Worm (Caenorhabditis elegans) whole organism, young adult: ENCODE measurements around the gene C17G1.2.

Experiments used
- F10E7.11 ChIP-seq: sonication (generic microtip); optimal IDR thresholded peaks from 2 replicates; lab custom pipeline; 2017; ENCODE audit warnings: mild to moderate bottlenecking, missing genetic modification characterization, moderate library complexity, missing compliant biosample characterization
- F22D6.2 ChIP-seq: sonication (generic microtip); optimal IDR thresholded peaks from 2 replicates; lab custom pipeline; 2016; ENCODE audit warnings: mild to moderate bottlenecking, missing genetic modification characterization, missing compliant biosample characterization
- F33H1.4 ChIP-seq: fragments of 200-800 bp; sonication (Bioruptor generic); IDR thresholded peaks from 2 replicates; pipeline ENCODE4 v1.3.6; 2022; ENCODE audit warnings: missing genetic modification reagents, missing genetic modification characterization, missing compliant biosample characterization
- F49E8.2 ChIP-seq: sonication (generic microtip); optimal IDR thresholded peaks from 3 replicates; lab custom pipeline; 2017; ENCODE audit warnings: missing genetic modification characterization, mild to moderate bottlenecking, missing compliant biosample characterization, antibody characterized with exemption, moderate library complexity; ENCODE audit not compliant: insufficient read depth
- F55B11.4 ChIP-seq: sonication (generic microtip); optimal IDR thresholded peaks from 2 replicates; lab custom pipeline; 2016; ENCODE audit warnings: missing compliant biosample characterization, missing genetic modification characterization, borderline replicate concordance; ENCODE audit not compliant: insufficient read depth
- K11D2.4 ChIP-seq: fragments of 200-800 bp; sonication (Bioruptor generic); IDR thresholded peaks from 2 replicates; pipeline ENCODE4 v1.3.6; 2022; ENCODE audit warnings: missing genetic modification reagents, missing genetic modification characterization, missing compliant biosample characterization
- Y53F4B.3 ChIP-seq: fragments of 200-800 bp; sonication (Bioruptor generic); IDR thresholded peaks from 2 replicates; pipeline ENCODE4 v1.3.6; 2022; ENCODE audit warnings: missing genetic modification reagents, missing genetic modification characterization, missing compliant biosample characterization
- Y53G8AR.9 ChIP-seq: fragments of 200-800 bp; sonication (Bioruptor generic); conservative IDR thresholded peaks from 2 replicates; pipeline ENCODE4 v1.3.6; 2022; ENCODE audit warnings: missing genetic modification reagents, missing genetic modification characterization, missing compliant biosample characterization
- Y79H2A.3 ChIP-seq: fragments of 200-800 bp; sonication (Bioruptor generic); conservative IDR thresholded peaks from 2 replicates; pipeline ENCODE4 v1.3.6; 2022; ENCODE audit warnings: missing genetic modification reagents, missing genetic modification characterization, missing compliant biosample characterization
- Y95B8A.8 ChIP-seq: fragments of 200-800 bp; sonication (Bioruptor generic); IDR thresholded peaks from 2 replicates; pipeline ENCODE4 v1.3.6; 2022; ENCODE audit warnings: missing genetic modification reagents, missing genetic modification characterization, missing compliant biosample characterization
- aptf-3 ChIP-seq: fragments of 200-800 bp; sonication (Bioruptor generic); IDR thresholded peaks from 2 replicates; pipeline ENCODE4 v1.3.6; 2022; ENCODE audit warnings: missing genetic modification characterization, missing compliant biosample characterization
- attf-3 ChIP-seq: fragments of 200-800 bp; sonication (Bioruptor generic); conservative IDR thresholded peaks from 2 replicates; pipeline ENCODE4 v1.3.6; 2022; ENCODE audit warnings: missing genetic modification reagents, missing genetic modification characterization, missing compliant biosample characterization
- attf-5 ChIP-seq: fragments of 200-800 bp; sonication (Bioruptor generic); optimal IDR thresholded peaks from 2 replicates; lab custom pipeline; 2018; ENCODE audit warnings: mild to moderate bottlenecking, missing genetic modification characterization, missing compliant biosample characterization
- bed-1 ChIP-seq: fragments of 200-800 bp; sonication (Bioruptor generic); IDR thresholded peaks from 2 replicates; pipeline ENCODE4 v1.3.6; 2022; ENCODE audit warnings: missing genetic modification reagents, missing genetic modification characterization, missing compliant biosample characterization
- bed-2 ChIP-seq: fragments of 200-800 bp; sonication (Bioruptor generic); IDR thresholded peaks from 2 replicates; pipeline ENCODE4 v1.3.6; 2022; ENCODE audit warnings: missing genetic modification reagents, missing genetic modification characterization, missing compliant biosample characterization
- cebp-1 ChIP-seq, 2 experiments: fragments of 200-800 bp in 1 of 2; sonication (Bioruptor generic) in 1 of 2; sonication (generic microtip) in 1 of 2; IDR thresholded peaks in 1 of 2; optimal IDR thresholded peaks in 1 of 2; 2 replicates each; pipeline versions ENCODE4 v1.3.6 to Lab custom; 2017 to 2022; ENCODE audit warnings: missing compliant biosample characterization in 2 of 2, missing genetic modification characterization in 2 of 2, mild to moderate bottlenecking in 1 of 2, missing genetic modification reagents in 1 of 2, moderate library complexity in 1 of 2
- ceh-100 ChIP-seq: fragments of 200-800 bp; sonication (Bioruptor generic); IDR thresholded peaks from 2 replicates; pipeline ENCODE4 v1.3.6; 2022; ENCODE audit warnings: missing genetic modification reagents, missing genetic modification characterization, missing compliant biosample characterization
- ceh-40 ChIP-seq: fragments of 200-800 bp; sonication (Bioruptor generic); IDR thresholded peaks from 2 replicates; pipeline ENCODE4 v1.3.6; 2022; ENCODE audit warnings: missing genetic modification characterization, missing compliant biosample characterization
- die-1 ChIP-seq: sonication (generic microtip); optimal IDR thresholded peaks from 2 replicates; lab custom pipeline; 2016; ENCODE audit warnings: missing genotype, mild to moderate bottlenecking, missing genetic modification characterization, missing compliant biosample characterization
- efl-1 ChIP-seq: fragments of 150-350 bp; optimal IDR thresholded peaks from 2 replicates; lab custom pipeline; 2014; ENCODE audit warnings: missing biosample characterization, missing genetic modification reagents, missing genetic modification characterization
- egl-18 ChIP-seq: fragments of 200-800 bp; sonication (Bioruptor generic); IDR thresholded peaks from 2 replicates; pipeline ENCODE4 v1.3.6; 2022; ENCODE audit warnings: missing genetic modification reagents, missing genetic modification characterization, missing compliant biosample characterization
- ekl-4 ChIP-seq: fragments of 200-800 bp; sonication (Bioruptor generic); IDR thresholded peaks from 2 replicates; pipeline ENCODE4 v1.3.6; 2022; ENCODE audit warnings: missing genetic modification reagents, missing genetic modification characterization, missing compliant biosample characterization
- hlh-12 ChIP-seq: sonication (generic microtip); optimal IDR thresholded peaks from 2 replicates; lab custom pipeline; 2016; ENCODE audit warnings: missing genetic modification characterization, missing compliant biosample characterization
- hlh-26 ChIP-seq: fragments of 200-800 bp; sonication (Bioruptor generic); conservative IDR thresholded peaks from 2 replicates; pipeline ENCODE4 v1.3.6; 2022; ENCODE audit warnings: missing genetic modification reagents, missing genetic modification characterization, missing compliant biosample characterization
- hmg-20 ChIP-seq: fragments of 200-800 bp; sonication (Bioruptor generic); IDR thresholded peaks from 2 replicates; pipeline ENCODE4 v1.3.6; 2022; ENCODE audit warnings: missing genetic modification reagents, missing genetic modification characterization, missing compliant biosample characterization
- hsf-1 ChIP-seq: fragments of 200-800 bp; sonication (Bioruptor generic); IDR thresholded peaks from 2 replicates; pipeline ENCODE4 v1.3.6; 2022; ENCODE audit warnings: missing genetic modification reagents, missing genetic modification characterization, missing compliant biosample characterization
- lin-26 ChIP-seq: fragments of 200-800 bp; sonication (Bioruptor generic); IDR thresholded peaks from 2 replicates; pipeline ENCODE4 v1.3.6; 2022; ENCODE audit warnings: missing genetic modification reagents, missing genetic modification characterization, missing compliant biosample characterization
- lin-35 ChIP-seq, 3 experiments: fragments of 150-350 bp in 2 of 3; sonication (generic microtip) in 1 of 3; optimal IDR thresholded peaks; 2 replicates each; lab custom pipeline; 2014 to 2018; ENCODE audit warnings: missing biosample characterization in 3 of 3, missing genetic modification characterization in 3 of 3, missing genetic modification reagents in 3 of 3
- lir-1 ChIP-seq: fragments of 200-800 bp; sonication (Bioruptor generic); conservative IDR thresholded peaks from 2 replicates; pipeline ENCODE4 v1.3.6; 2022; ENCODE audit warnings: missing genetic modification reagents, missing genetic modification characterization, missing compliant biosample characterization
- lsl-1 ChIP-seq: fragments of 200-800 bp; sonication (Bioruptor generic); optimal IDR thresholded peaks from 2 replicates; lab custom pipeline; 2018; ENCODE audit warnings: mild to moderate bottlenecking, missing genetic modification characterization, moderate library complexity, missing compliant biosample characterization
- madf-10 ChIP-seq: sonication (generic microtip); optimal IDR thresholded peaks from 2 replicates; lab custom pipeline; 2016; ENCODE audit warnings: mild to moderate bottlenecking, missing genetic modification characterization, missing compliant biosample characterization
- madf-6 ChIP-seq: fragments of 200-800 bp; sonication (Bioruptor generic); IDR thresholded peaks from 2 replicates; pipeline ENCODE4 v1.3.6; 2022; ENCODE audit warnings: missing genetic modification reagents, missing genetic modification characterization, missing compliant biosample characterization
- mcd-1 ChIP-seq: fragments of 200-800 bp; sonication (Bioruptor generic); IDR thresholded peaks from 2 replicates; pipeline ENCODE4 v1.3.6; 2022; ENCODE audit warnings: missing genetic modification reagents, missing genetic modification characterization, missing compliant biosample characterization
- mel-28 ChIP-seq: sonication (generic microtip); optimal IDR thresholded peaks from 2 replicates; lab custom pipeline; 2016; ENCODE audit warnings: borderline replicate concordance, mild to moderate bottlenecking, missing genetic modification characterization, missing compliant biosample characterization
- nfyb-1 ChIP-seq: fragments of 200-800 bp; sonication (Bioruptor generic); IDR thresholded peaks from 2 replicates; pipeline ENCODE4 v1.3.6; 2022; ENCODE audit warnings: missing genetic modification reagents, missing genetic modification characterization, missing compliant biosample characterization
- nhr-27 ChIP-seq: fragments of 200-800 bp; sonication (Bioruptor generic); optimal IDR thresholded peaks from 2 replicates; lab custom pipeline; 2018; ENCODE audit warnings: mild to moderate bottlenecking, missing genetic modification characterization, moderate library complexity, missing compliant biosample characterization
- nhr-90 ChIP-seq: sonication (generic microtip); optimal IDR thresholded peaks from 2 replicates; lab custom pipeline; 2016; ENCODE audit warnings: missing genotype, mild to moderate bottlenecking, missing genetic modification characterization, missing compliant biosample characterization
- pha-4 ChIP-seq: fragments of 150-350 bp; sonication (generic microtip); optimal IDR thresholded peaks from 2 replicates; lab custom pipeline; 2014; ENCODE audit warnings: missing biosample characterization, missing genetic modification reagents, missing genetic modification characterization
- sdz-38 ChIP-seq: sonication (generic microtip); optimal IDR thresholded peaks from 2 replicates; lab custom pipeline; 2016; ENCODE audit warnings: missing genotype, missing genetic modification characterization, missing compliant biosample characterization
- snpc-1.3 ChIP-seq: sonication (generic microtip); optimal IDR thresholded peaks from 2 replicates; lab custom pipeline; 2017; ENCODE audit warnings: missing genetic modification characterization, mild to moderate bottlenecking, missing compliant biosample characterization, antibody characterized with exemption, moderate library complexity, missing genotype, missing genetic modification reagents; ENCODE audit not compliant: insufficient read depth
- snpc-3.4 ChIP-seq: sonication (generic microtip); optimal IDR thresholded peaks from 2 replicates; lab custom pipeline; 2017; ENCODE audit warnings: missing genetic modification characterization, mild to moderate bottlenecking, missing compliant biosample characterization, antibody characterized with exemption, moderate library complexity, missing genotype, missing genetic modification reagents
- snpc-4 ChIP-seq, 5 experiments: fragments of 150-350 bp in 1 of 5; sonication (generic microtip) in 4 of 5; optimal IDR thresholded peaks; 2 replicates each; lab custom pipeline; 2014 to 2018; ENCODE audit warnings: missing genetic modification characterization in 5 of 5, missing biosample characterization in 3 of 5, antibody characterized with exemption in 2 of 5, mild to moderate bottlenecking in 2 of 5, missing compliant biosample characterization in 2 of 5, missing genotype in 2 of 5, moderate library complexity in 2 of 5, missing genetic modification reagents in 1 of 5
- sptf-2 ChIP-seq: fragments of 200-800 bp; sonication (Bioruptor generic); optimal IDR thresholded peaks from 2 replicates; lab custom pipeline; 2018; ENCODE audit warnings: mild to moderate bottlenecking, missing genetic modification characterization, missing compliant biosample characterization
- unc-130 ChIP-seq: sonication (generic microtip); optimal IDR thresholded peaks from 2 replicates; lab custom pipeline; 2016; ENCODE audit warnings: missing genetic modification reagents, missing genetic modification characterization, missing compliant biosample characterization
- unc-62 ChIP-seq: fragments of 150-350 bp; optimal IDR thresholded peaks from 2 replicates; lab custom pipeline; 2014; ENCODE audit warnings: missing biosample characterization, missing genetic modification reagents, missing genetic modification characterization
- ztf-26 ChIP-seq: sonication (generic microtip); optimal IDR thresholded peaks from 2 replicates; lab custom pipeline; 2017; ENCODE audit warnings: missing genetic modification characterization, missing compliant biosample characterization
- ztf-3 ChIP-seq: fragments of 200-800 bp; sonication (Bioruptor generic); optimal IDR thresholded peaks from 2 replicates; lab custom pipeline; 2018; ENCODE audit warnings: mild to moderate bottlenecking, missing genetic modification characterization, missing compliant biosample characterization

Gene C17G1.2

ce11 chrX:9958561-9958960 is 37.2 kb downstream of the C17G1.2 start, which contains the start of gene ZC506.1 (continued):
- TF ChIP-seq nhr-27 (tag; lab: Kevin White, UChicago) (no peak), ztf-26 (tag; lab: Kevin White, UChicago) (peak; percentile 87), F22D6.2 (tag; lab: Kevin White, UChicago) (peak; percentile 40), snpc-1.3 (tag; lab: Kevin White, UChicago) (no peak), bed-2 (0 out of 2 replicates have a peak, but pooled peaks have one; percentile 26), madf-6 (GFP tag; lab: Robert Waterston, UW) (no peak), lin-35 (GFP tag; optimal IDR thresholded peaks at IDR 0.05; lab: Kevin White, UChicago) (peak in 1 of 3 experiments; percentile 56), hlh-12 (tag; lab: Kevin White, UChicago) (no peak), unc-62 (GFP tag; lab: Kevin White, UChicago) (no peak), ceh-40 (GFP tag; lab: Robert Waterston, UW) (no peak), ekl-4 (peak; percentile 86), aptf-3 (GFP tag; lab: Robert Waterston, UW) (no peak), attf-3 (GFP tag; lab: Robert Waterston, UW) (no peak), Y79H2A.3 (GFP tag; lab: Robert Waterston, UW) (no peak), nfyb-1 (GFP tag; lab: Robert Waterston, UW) (peak; percentile 83), snpc-3.4 (tag; lab: Kevin White, UChicago) (no peak), Y95B8A.8 (no peak), egl-18 (GFP tag; lab: Robert Waterston, UW) (no peak), pha-4 (no peak), Y53F4B.3 (GFP tag; lab: Robert Waterston, UW) (no peak), unc-130 (GFP tag; lab: Kevin White, UChicago) (no peak), F49E8.2 (no peak), sdz-38 (tag; lab: Kevin White, UChicago) (no peak), K11D2.4 (GFP tag; lab: Robert Waterston, UW) (peak; percentile 82), attf-5 (peak; percentile 92), hmg-20 (no peak), lir-1 (GFP tag; lab: Robert Waterston, UW) (peak; percentile 100), hlh-26 (no peak), hsf-1 (GFP tag; lab: Robert Waterston, UW) (no peak), efl-1 (GFP tag; lab: Kevin White, UChicago) (no peak), snpc-4 (GFP tag; optimal IDR thresholded peaks at IDR 0.05; lab: Kevin White, UChicago) (no peak), snpc-4 (tag; optimal IDR thresholded peaks at IDR 0.05; lab: Kevin White, UChicago) (peak in 3 of 4 experiments; percentile 64 to 70 (median 64)), lsl-1 (GFP tag; lab: Kevin White, UChicago) (no peak), F55B11.4 (tag; lab: Kevin White, UChicago) (no peak), ceh-100 (0 out of 2 replicates have a peak, but pooled peaks have one; percentile 36), mcd-1 (GFP tag; lab: Robert Waterston, UW) (peak; percentile 99), Y53G8AR.9 (GFP tag; lab: Robert Waterston, UW) (peak; percentile 66; the same call in 1 of the 2 replicates), ztf-3 (GFP tag; lab: Kevin White, UChicago) (peak; percentile 19), lin-26 (GFP tag; lab: Robert Waterston, UW) (peak; percentile 60; the same call in 1 of the 2 replicates), nhr-90 (tag; lab: Kevin White, UChicago) (peak; percentile 61), F10E7.11 (tag; lab: Kevin White, UChicago) (no peak), mel-28 (tag; lab: Kevin White, UChicago) (no peak), madf-10 (tag; lab: Kevin White, UChicago) (peak; percentile 82), bed-1 (GFP tag; lab: Robert Waterston, UW) (no peak), sptf-2 (GFP tag; lab: Kevin White, UChicago) (no peak), die-1 (tag; lab: Kevin White, UChicago) (no peak), cebp-1 (GFP tag; IDR thresholded peaks at IDR 0.05; lab: Robert Waterston, UW) (peak; percentile 45; the same call in 1 of the 2 replicates), cebp-1 (tag; optimal IDR thresholded peaks at IDR 0.05; lab: Kevin White, UChicago) (peak; percentile 92), F33H1.4 (GFP tag; lab: Robert Waterston, UW) (no peak)
